Fruit fly (Drosophila melanogaster) whole organism, adult: ENCODE data around the gene abd-A.

Source experiments
- CG11617 ChIP-seq: fragments of 200-800 bp; sonication (Bioruptor generic); optimal IDR thresholded peaks from 2 replicates; lab custom pipeline; 2017; ENCODE audit warnings: mild to moderate bottlenecking, missing biosample characterization, missing genetic modification reagents, missing genetic modification characterization
- CG12768 ChIP-seq: fragments of 200-800 bp; sonication (Bioruptor generic); optimal IDR thresholded peaks from 2 replicates; lab custom pipeline; 2017; ENCODE audit warnings: missing biosample characterization, missing genetic modification characterization, mild to moderate bottlenecking, moderate library complexity, missing genetic modification reagents
- CG14711 ChIP-seq: fragments of 200-800 bp; sonication (Bioruptor generic); optimal IDR thresholded peaks from 2 replicates; lab custom pipeline; 2018; ENCODE audit warnings: missing biosample characterization, mild to moderate bottlenecking, missing genetic modification characterization, moderate library complexity
- CG1620 ChIP-seq: fragments of 200-800 bp; sonication (Bioruptor generic); optimal IDR thresholded peaks from 2 replicates; lab custom pipeline; 2016; ENCODE audit warnings: missing biosample characterization, missing genetic modification characterization
- CG33017 ChIP-seq: fragments of 200-800 bp; sonication (Bioruptor generic); optimal IDR thresholded peaks from 2 replicates; lab custom pipeline; 2018; ENCODE audit warnings: missing biosample characterization, mild to moderate bottlenecking, missing genetic modification characterization, moderate library complexity
- CG5204 ChIP-seq: fragments of 200-800 bp; sonication (Bioruptor generic); optimal IDR thresholded peaks from 2 replicates; lab custom pipeline; 2016; ENCODE audit warnings: missing biosample characterization, missing genetic modification characterization
- CG7045 ChIP-seq: fragments of 200-800 bp; sonication (Bioruptor generic); optimal IDR thresholded peaks from 2 replicates; lab custom pipeline; 2017; ENCODE audit warnings: missing biosample characterization, mild to moderate bottlenecking, missing genetic modification characterization
- CG7101 ChIP-seq: fragments of 200-800 bp; sonication (Bioruptor generic); optimal IDR thresholded peaks from 2 replicates; lab custom pipeline; 2018; ENCODE audit warnings: missing biosample characterization, mild to moderate bottlenecking, missing genetic modification characterization, moderate library complexity
- Clk ChIP-seq: fragments of 200-800 bp; sonication (Bioruptor generic); optimal IDR thresholded peaks from 2 replicates; lab custom pipeline; 2017; ENCODE audit warnings: missing biosample characterization, missing genetic modification characterization
- Crg-1 ChIP-seq: fragments of 200-800 bp; sonication (Bioruptor generic); optimal IDR thresholded peaks from 2 replicates; lab custom pipeline; 2016; ENCODE audit warnings: missing biosample characterization, missing genetic modification characterization
- Hr96 ChIP-seq: fragments of 200-800 bp; sonication (Bioruptor generic); optimal IDR thresholded peaks from 2 replicates; lab custom pipeline; 2016; ENCODE audit warnings: missing biosample characterization, missing genetic modification characterization
- Mnt ChIP-seq: fragments of 200-800 bp; sonication (Bioruptor generic); optimal IDR thresholded peaks from 2 replicates; lab custom pipeline; 2016; ENCODE audit warnings: missing biosample characterization, mild to moderate bottlenecking, missing genetic modification characterization
- bab1 ChIP-seq: fragments of 200-800 bp; sonication (Bioruptor generic); optimal IDR thresholded peaks from 3 replicates; lab custom pipeline; 2019; ENCODE audit warnings: missing biosample characterization, mild to moderate bottlenecking, missing genetic modification characterization, moderate library complexity
- cic ChIP-seq: fragments of 200-800 bp; sonication (Bioruptor generic); optimal IDR thresholded peaks from 2 replicates; lab custom pipeline; 2017; ENCODE audit warnings: missing biosample characterization, mild to moderate bottlenecking, missing genetic modification characterization, moderate library complexity
- cnc ChIP-seq, 2 experiments: fragments of >200 bp; optimal IDR thresholded peaks; 2 replicates each; lab custom pipeline; 2017
- kay ChIP-seq: fragments of 200-800 bp; sonication (Bioruptor generic); peaks from one replicate; lab custom pipeline; 2016; ENCODE audit warnings: missing biosample characterization, missing genetic modification characterization, borderline replicate concordance
- ovo ChIP-seq: fragments of 200-800 bp; sonication (Bioruptor generic); optimal IDR thresholded peaks from 2 replicates; lab custom pipeline; 2016; ENCODE audit warnings: missing biosample characterization, missing genetic modification characterization
- pad ChIP-seq: fragments of 200-800 bp; sonication (Bioruptor generic); optimal IDR thresholded peaks from 3 replicates; lab custom pipeline; 2017; ENCODE audit warnings: missing biosample characterization, missing genetic modification characterization, mild to moderate bottlenecking, moderate library complexity, missing genetic modification reagents
- tj ChIP-seq: fragments of 200-800 bp; sonication (Bioruptor generic); optimal IDR thresholded peaks from 3 replicates; lab custom pipeline; 2017; ENCODE audit warnings: missing biosample characterization, mild to moderate bottlenecking, missing genetic modification characterization, moderate library complexity
- toe ChIP-seq: fragments of 200-800 bp; sonication (Bioruptor generic); optimal IDR thresholded peaks from 2 replicates; lab custom pipeline; 2016; ENCODE audit warnings: missing biosample characterization, missing genetic modification characterization

abd-A gene

dm6 chr3R:16871306-16871705 is 41.5 kb upstream of the abd-A start:
- TF ChIP-seq CG7045 (GFP tag; lab: Kevin White, UChicago) (no peak), CG12768 (GFP tag; lab: Kevin White, UChicago) (no peak), pad (GFP tag; lab: Kevin White, UChicago) (no peak), kay (no peak), Hr96 (GFP tag; lab: Kevin White, UChicago) (no peak), Mnt (no peak), cnc (optimal IDR thresholded peaks at IDR 0.05; lab: Kevin White, UChicago) (no peak)

- TF ChIP-seq ovo (GFP tag; lab: Kevin White, UChicago) (peak; percentile 2), CG12768 (GFP tag; lab: Kevin White, UChicago) (no peak), Mnt (no peak), CG33017 (tag; lab: Kevin White, UChicago) (no peak), CG5204 (GFP tag; lab: Kevin White, UChicago) (no peak), cic (no peak), Crg-1 (no peak), CG1620 (GFP tag; lab: Kevin White, UChicago) (peak; percentile 38), kay (peak; percentile 63), cnc (optimal IDR thresholded peaks at IDR 0.05; lab: Kevin White, UChicago) (no peak), pad (GFP tag; lab: Kevin White, UChicago) (peak; percentile 80), CG14711 (tag; lab: Kevin White, UChicago) (no peak), Clk (GFP tag; lab: Kevin White, UChicago) (no peak), tj (no peak), toe (GFP tag; lab: Kevin White, UChicago) (peak; percentile 5), CG11617 (GFP tag; lab: Kevin White, UChicago) (no peak), Hr96 (GFP tag; lab: Kevin White, UChicago) (peak; percentile 1), CG7045 (GFP tag; lab: Kevin White, UChicago) (no peak), CG7101 (tag; lab: Kevin White, UChicago) (no peak), bab1 (no peak)
These were observed 39.4 kb upstream of the abd-A start for dm6 chr3R:16869257-16869656.

- TF ChIP-seq CG1620 (GFP tag; lab: Kevin White, UChicago) (no peak), CG5204 (GFP tag; lab: Kevin White, UChicago) (no peak), Clk (GFP tag; lab: Kevin White, UChicago) (no peak), cic (no peak), pad (GFP tag; lab: Kevin White, UChicago) (no peak), CG33017 (tag; lab: Kevin White, UChicago) (no peak), tj (no peak), CG12768 (GFP tag; lab: Kevin White, UChicago) (no peak), ovo (GFP tag; lab: Kevin White, UChicago) (no peak), CG11617 (GFP tag; lab: Kevin White, UChicago) (no peak), Hr96 (GFP tag; lab: Kevin White, UChicago) (no peak)
These were observed 35.1 kb upstream of the abd-A start for dm6 chr3R:16864983-16865382.

dm6 chr3R:16861217-16861616 is 31.4 kb upstream of the abd-A start:
- TF ChIP-seq CG5204 (GFP tag; lab: Kevin White, UChicago) (no peak), toe (GFP tag; lab: Kevin White, UChicago) (no peak), CG7101 (tag; lab: Kevin White, UChicago) (no peak), pad (GFP tag; lab: Kevin White, UChicago) (no peak), Hr96 (GFP tag; lab: Kevin White, UChicago) (no peak), CG12768 (GFP tag; lab: Kevin White, UChicago) (no peak), tj (no peak), cic (no peak), kay (no peak), Crg-1 (no peak), CG11617 (GFP tag; lab: Kevin White, UChicago) (no peak), CG1620 (GFP tag; lab: Kevin White, UChicago) (no peak), CG7045 (GFP tag; lab: Kevin White, UChicago) (no peak), Mnt (no peak)

dm6 chr3R:16859659-16860058 is 29.8 kb upstream of the abd-A start:
- no peak for TF ChIP-seq CG14711 (tag; lab: Kevin White, UChicago)
- no peak for TF ChIP-seq cic
- no peak for TF ChIP-seq pad (GFP tag; lab: Kevin White, UChicago)
- no peak for TF ChIP-seq CG1620 (GFP tag; lab: Kevin White, UChicago)
- no peak for TF ChIP-seq Clk (GFP tag; lab: Kevin White, UChicago)
- TF ChIP-seq Mnt = no peak
- no peak for TF ChIP-seq CG7101 (tag; lab: Kevin White, UChicago)
- TF ChIP-seq kay = no peak
- no peak for TF ChIP-seq CG12768 (GFP tag; lab: Kevin White, UChicago)
- no peak for TF ChIP-seq Hr96 (GFP tag; lab: Kevin White, UChicago)
- TF ChIP-seq cnc (optimal IDR thresholded peaks at IDR 0.05; lab: Kevin White, UChicago) = no peak
- no peak for TF ChIP-seq CG5204 (GFP tag; lab: Kevin White, UChicago)
- no peak for TF ChIP-seq bab1
- TF ChIP-seq Crg-1 = no peak
- TF ChIP-seq toe (GFP tag; lab: Kevin White, UChicago) = no peak
- TF ChIP-seq tj = no peak
- no peak for TF ChIP-seq CG33017 (tag; lab: Kevin White, UChicago)
- TF ChIP-seq CG11617 (GFP tag; lab: Kevin White, UChicago) = no peak
